Worm (Caenorhabditis elegans) whole organism, midembryonic: Measurements from ENCODE around the gene hmit-1.1.

ENCODE experiments used
- flt-1 ChIP-seq: fragments of 200-800 bp; sonication (Bioruptor generic); IDR thresholded peaks from 2 replicates; pipeline ENCODE4 v1.3.6; 2022; ENCODE audit warnings: missing genetic modification characterization, missing compliant biosample characterization
- klf-2 ChIP-seq: fragments of 200-800 bp; sonication (Bioruptor generic); conservative IDR thresholded peaks from 2 replicates; pipeline ENCODE4 v1.3.6; 2022; ENCODE audit warnings: missing genetic modification reagents, missing genetic modification characterization, missing compliant biosample characterization
- ztf-29 ChIP-seq: fragments of 200-800 bp; sonication (Bioruptor generic); IDR thresholded peaks from 2 replicates; pipeline ENCODE4 v1.3.6; 2022; ENCODE audit warnings: missing genetic modification reagents, missing genetic modification characterization, missing compliant biosample characterization

DNA sequence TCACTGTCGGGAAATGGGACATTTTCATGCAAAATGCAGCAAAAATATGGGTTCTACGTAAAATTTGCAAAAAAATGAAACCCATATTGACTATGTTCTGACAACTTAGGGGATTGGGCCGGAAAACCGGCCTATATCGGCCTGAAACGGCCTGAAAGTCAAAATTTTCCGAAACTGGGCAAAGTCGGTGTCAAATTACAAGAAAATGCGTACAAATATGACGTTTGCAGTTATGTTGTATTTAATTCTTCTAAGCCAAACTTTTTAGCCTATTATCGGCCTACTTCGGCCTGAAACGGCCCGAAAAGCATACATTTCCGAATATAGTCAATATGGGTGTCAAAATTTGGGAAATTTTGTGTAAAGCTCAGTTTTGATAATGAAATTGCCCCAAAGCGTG, 4.7 kb upstream of the hmit-1.1 start:
- TF ChIP-seq ztf-29 (GFP tag; lab: Robert Waterston, UW) (no peak), flt-1 (GFP tag; lab: Robert Waterston, UW) (no peak), klf-2 (GFP tag; lab: Robert Waterston, UW) (no peak)
